Worm (Caenorhabditis elegans): ENCODE measurements around the gene M60.6.

M60.6 gene

ce11 chrX:8268083-8268482 lies 15.8 kb upstream of the M60.6 start:
- TF ChIP-seq F22D6.2 (tag; optimal IDR thresholded peaks at IDR 0.05), result no peak
- no peak for TF ChIP-seq nhr-90 (tag; optimal IDR thresholded peaks at IDR 0.05)
- no peak for TF ChIP-seq hlh-26 (GFP tag; conservative IDR thresholded peaks at IDR 0.05)
- TF ChIP-seq let-607 (tag; optimal IDR thresholded peaks at IDR 0.05), result no peak
- TF ChIP-seq egl-18 (GFP tag; IDR thresholded peaks at IDR 0.05), result no peak
- TF ChIP-seq F52B5.7 (tag; optimal IDR thresholded peaks at IDR 0.05), result no peak
- no peak for TF ChIP-seq mel-28 (tag; optimal IDR thresholded peaks at IDR 0.05; ENCODE audit: borderline replicate concordance)
- no peak for TF ChIP-seq ztf-6 (GFP tag; IDR thresholded peaks at IDR 0.05)
- no peak for TF ChIP-seq C17E4.6 (GFP tag; IDR thresholded peaks at IDR 0.05)
- TF ChIP-seq ceh-27 (GFP tag; optimal IDR thresholded peaks at IDR 0.05), result no peak
- TF ChIP-seq tbp1 (GFP tag; optimal IDR thresholded peaks at IDR 0.05), result no peak
- TF ChIP-seq F57A8.1 (GFP tag; optimal IDR thresholded peaks at IDR 0.05), result no peak
- no peak for TF ChIP-seq aptf-2 (GFP tag; conservative IDR thresholded peaks at IDR 0.05)
- no peak for TF ChIP-seq rpc-1 (optimal IDR thresholded peaks at IDR 0.05)
- TF ChIP-seq rpc-1 (tag; optimal IDR thresholded peaks at IDR 0.05), result no peak
- no peak for TF ChIP-seq snpc-1.1 (tag; optimal IDR thresholded peaks at IDR 0.05; ENCODE audit: insufficient read depth)
- TF ChIP-seq T26A5.8 (tag; optimal IDR thresholded peaks at IDR 0.05), result no peak
- TF ChIP-seq madf-10 (tag; optimal IDR thresholded peaks at IDR 0.05), result no peak

ce11 chrX:8262734-8263133 lies 10.5 kb upstream of the M60.6 start:
- TF ChIP-seq hlh-12 (tag; optimal IDR thresholded peaks at IDR 0.05) (no peak), lin-26 (GFP tag; IDR thresholded peaks at IDR 0.05) (no peak), tlf-1 (GFP tag; optimal IDR thresholded peaks at IDR 0.05) (no peak), lin-40 (tag; optimal IDR thresholded peaks at IDR 0.05) (no peak), rpc-1 (optimal IDR thresholded peaks at IDR 0.05) (no peak), rpc-1 (tag; optimal IDR thresholded peaks at IDR 0.05) (no peak), nfya-2 (GFP tag; IDR thresholded peaks at IDR 0.05) (no peak), let-607 (tag; optimal IDR thresholded peaks at IDR 0.05) (no peak), F23B12.7 (tag; optimal IDR thresholded peaks at IDR 0.05; ENCODE audit: insufficient read depth) (no peak), lir-1 (GFP tag; conservative IDR thresholded peaks at IDR 0.05) (no peak), nfya-1 (tag; optimal IDR thresholded peaks at IDR 0.05; ENCODE audit: borderline replicate concordance, insufficient read depth) (no peak), hmg-20 (GFP tag; IDR thresholded peaks at IDR 0.05) (no peak), attf-5 (GFP tag; optimal IDR thresholded peaks at IDR 0.05) (no peak), pbrm-1 (GFP tag; IDR thresholded peaks at IDR 0.05) (no peak), pha-4 (tag; optimal IDR thresholded peaks at IDR 0.05) (no peak), let-526 (GFP tag; IDR thresholded peaks at IDR 0.05) (no peak), nhr-27 (tag; optimal IDR thresholded peaks at IDR 0.05) (no peak)

ce11 chrX:8261125-8261684 lies 8.9 kb upstream of the M60.6 start, which contains the start of gene M60.7:
M60.7 (minus strand) TSS chrX:8261175.
- TF ChIP-seq attf-5 (GFP tag; optimal IDR thresholded peaks at IDR 0.05) (no peak), Y79H2A.3 (GFP tag; conservative IDR thresholded peaks at IDR 0.05) (no peak), lag-1 (GFP tag; IDR thresholded peaks at IDR 0.05) (no peak), mes-4 (tag; optimal IDR thresholded peaks at IDR 0.05) (no peak), C17E4.6 (GFP tag; IDR thresholded peaks at IDR 0.05) (no peak), chd-7 (tag; optimal IDR thresholded peaks at IDR 0.05) (no peak), efl-1 (GFP tag; optimal IDR thresholded peaks at IDR 0.05) (no peak)
